Fruit fly (Drosophila melanogaster): ENCODE data around the gene Hsc70-4.

The Hsc70-4 gene

DNA sequence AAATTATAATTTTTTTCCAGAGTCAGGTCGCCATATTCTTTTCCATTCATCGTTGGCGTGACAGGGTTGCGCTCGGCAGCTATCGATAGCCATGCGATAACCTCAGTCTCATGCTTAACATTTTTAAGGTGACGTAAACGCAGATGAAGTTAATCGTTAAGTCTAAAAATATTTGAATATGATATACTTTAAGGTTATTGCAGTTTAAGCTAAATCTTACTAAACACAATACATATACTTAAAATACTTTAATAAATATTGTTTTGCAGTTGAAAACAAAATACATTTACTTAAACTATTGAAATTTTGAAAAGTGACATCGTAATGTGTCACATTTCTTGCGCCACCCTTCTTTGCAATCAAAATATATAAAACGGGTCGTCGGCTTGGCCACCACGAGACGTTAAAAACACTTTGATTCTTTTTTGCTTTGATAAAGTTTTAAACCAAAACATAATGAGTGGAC lies 32.7 kb downstream of the Hsc70-4 start, which contains the start of the genes Cp190 and CG4338 (continued):
- TF ChIP-seq al (GFP tag; IDR thresholded peaks at IDR 0.05), result peak; percentile 96
- TF ChIP-seq CG31388 (GFP tag; optimal IDR thresholded peaks at IDR 0.05), result peak; percentile 95
- peak; percentile 86 for TF ChIP-seq wek (GFP tag; optimal IDR thresholded peaks at IDR 0.05)
- peak; percentile 80 for TF ChIP-seq Opbp (GFP tag; IDR thresholded peaks at IDR 0.05; ENCODE audit: partially characterized antibody)
- TF ChIP-seq fd102C (GFP tag; optimal IDR thresholded peaks at IDR 0.05), result peak; percentile 84
- peak; percentile 88 for TF ChIP-seq CG18011 (GFP tag; optimal IDR thresholded peaks at IDR 0.05)
- peak; percentile 78 for TF ChIP-seq CG15073 (GFP tag; optimal IDR thresholded peaks at IDR 0.05)
- peak; percentile 97 for TF ChIP-seq CG12769 (tag; optimal IDR thresholded peaks at IDR 0.05)
- peak; percentile 96 for TF ChIP-seq org-1 (GFP tag; optimal IDR thresholded peaks at IDR 0.05)
- peak; percentile 88 for TF ChIP-seq cas (GFP tag; IDR thresholded peaks at IDR 0.05)
- TF ChIP-seq cad (GFP tag; optimal IDR thresholded peaks at IDR 0.05), result no peak
- peak; percentile 67 for TF ChIP-seq ERR (GFP tag; optimal IDR thresholded peaks at IDR 0.05)
- TF ChIP-seq Bgb (GFP tag; IDR thresholded peaks at IDR 0.05; ENCODE audit: partially characterized antibody), result peak; percentile 82
- peak; percentile 97 for TF ChIP-seq Spps (tag; optimal IDR thresholded peaks at IDR 0.05)
- TF ChIP-seq hbn (GFP tag; IDR thresholded peaks at IDR 0.05; ENCODE audit: partially characterized antibody), result peak; percentile 58
- peak; percentile 96 for TF ChIP-seq CG3726 (GFP tag; IDR thresholded peaks at IDR 0.05)
- peak; percentile 88 for TF ChIP-seq dimm (GFP tag; IDR thresholded peaks at IDR 0.05)
- peak; percentile 99 for TF ChIP-seq CG14710 (tag; optimal IDR thresholded peaks at IDR 0.05)
- peak; percentile 90 for TF ChIP-seq Oaz (GFP tag; IDR thresholded peaks at IDR 0.05)
- peak; percentile 92 for TF ChIP-seq CG1603 (tag; optimal IDR thresholded peaks at IDR 0.05)
- TF ChIP-seq ase (GFP tag; IDR thresholded peaks at IDR 0.05), result peak; percentile 90
- TF ChIP-seq pum (GFP tag; optimal IDR thresholded peaks at IDR 0.05), result peak; percentile 91
- peak; percentile 94 for TF ChIP-seq pho (GFP tag; optimal IDR thresholded peaks at IDR 0.05)
- peak; percentile 93 for TF ChIP-seq mam (GFP tag; optimal IDR thresholded peaks at IDR 0.05)
- peak; percentile 83 to 87 for TF ChIP-seq tll (GFP tag; optimal IDR thresholded peaks at IDR 0.05)
- TF ChIP-seq CG12942 (GFP tag; optimal IDR thresholded peaks at IDR 0.05), result peak; percentile 97
- TF ChIP-seq BEAF-32 (GFP tag; optimal IDR thresholded peaks at IDR 0.05), result peak; percentile 93
- peak; percentile 94 for TF ChIP-seq Dref (GFP tag; IDR thresholded peaks at IDR 0.05)
- peak; percentile 71 for TF ChIP-seq crol (GFP tag; IDR thresholded peaks at IDR 0.05)
- peak; percentile 91 for TF ChIP-seq Atf-2 (GFP tag; optimal IDR thresholded peaks at IDR 0.05)
- peak; percentile 97 for TF ChIP-seq trem (tag; optimal IDR thresholded peaks at IDR 0.05)
- peak; percentile 98 for TF ChIP-seq CG4424 (GFP tag; optimal IDR thresholded peaks at IDR 0.05)
- TF ChIP-seq CG9797 (GFP tag; optimal IDR thresholded peaks at IDR 0.05), result peak; percentile 71
- peak; percentile 98 for TF ChIP-seq Hmr (GFP tag; optimal IDR thresholded peaks at IDR 0.05)
- TF ChIP-seq CG5953 (GFP tag; IDR thresholded peaks at IDR 0.05), result peak; percentile 89
- peak; percentile 79 for TF ChIP-seq Adf1 (GFP tag; IDR thresholded peaks at IDR 0.05)
- peak; percentile 98 for TF ChIP-seq Med (GFP tag)
- peak; percentile 91 for TF ChIP-seq sim (GFP tag; IDR thresholded peaks at IDR 0.05)
- TF ChIP-seq br (optimal IDR thresholded peaks at IDR 0.05), result no peak
- peak; percentile 87 for TF ChIP-seq Sry-δ (GFP tag; optimal IDR thresholded peaks at IDR 0.05)
- peak; percentile 98 for TF ChIP-seq lab (GFP tag; optimal IDR thresholded peaks at IDR 0.05)
- peak; percentile 80 for TF ChIP-seq CG7928 (GFP tag; optimal IDR thresholded peaks at IDR 0.05)
- TF ChIP-seq Mes4 (GFP tag; optimal IDR thresholded peaks at IDR 0.05), result peak; percentile 89
- TF ChIP-seq nmo (GFP tag; optimal IDR thresholded peaks at IDR 0.05), result peak; percentile 99
- peak; percentile 93 for TF ChIP-seq scrt (GFP tag; optimal IDR thresholded peaks at IDR 0.05)
- TF ChIP-seq Fer2 (tag; optimal IDR thresholded peaks at IDR 0.05), result peak; percentile 99
- peak; percentile 87 to 98 for TF ChIP-seq bsh (GFP tag; optimal IDR thresholded peaks at IDR 0.05)
- TF ChIP-seq Sry-β (GFP tag; optimal IDR thresholded peaks at IDR 0.05), result peak; percentile 75
- TF ChIP-seq CG13894 (tag; optimal IDR thresholded peaks at IDR 0.05), result peak; percentile 98
- TF ChIP-seq mld (GFP tag; IDR thresholded peaks at IDR 0.05; ENCODE audit: partially characterized antibody), result peak; percentile 45; the same call in 1 of the 3 replicates
